Worm (Caenorhabditis elegans) whole organism, mixed stage, embryonic: Measurements from ENCODE around the gene T03E6.9.

ENCODE experiments used
- M03D4.4 ChIP-seq: sonication (generic microtip); optimal IDR thresholded peaks from 2 replicates; lab custom pipeline; 2017; ENCODE audit warnings: mild to moderate bottlenecking, missing genetic modification characterization, missing compliant biosample characterization
- bed-3 ChIP-seq: fragments of 200-800 bp; sonication (Bioruptor generic); optimal IDR thresholded peaks from 3 replicates; lab custom pipeline; 2018; ENCODE audit warnings: mild to moderate bottlenecking, missing genetic modification characterization, moderate library complexity, missing compliant biosample characterization
- blmp-1 ChIP-seq: fragments of 150-350 bp; optimal IDR thresholded peaks from 2 replicates; lab custom pipeline; 2014; ENCODE audit warnings: missing biosample characterization, missing genetic modification characterization
- ceh-39 ChIP-seq: fragments of 150-350 bp; optimal IDR thresholded peaks from 2 replicates; lab custom pipeline; 2014; ENCODE audit warnings: missing biosample characterization, missing genetic modification characterization
- ceh-43 ChIP-seq: fragments of 200-800 bp; sonication (Bioruptor generic); optimal IDR thresholded peaks from 2 replicates; lab custom pipeline; 2018; ENCODE audit warnings: mild to moderate bottlenecking, missing genetic modification characterization, moderate library complexity, missing compliant biosample characterization
- ceh-83 ChIP-seq: fragments of 200-800 bp; sonication (Bioruptor generic); optimal IDR thresholded peaks from 2 replicates; lab custom pipeline; 2018; ENCODE audit warnings: mild to moderate bottlenecking, missing genetic modification characterization, missing compliant biosample characterization
- ces-1 ChIP-seq: fragments of 150-350 bp; optimal IDR thresholded peaks from 2 replicates; lab custom pipeline; 2014; ENCODE audit warnings: missing biosample characterization, missing genetic modification reagents, missing genetic modification characterization
- cnd-1 ChIP-seq: fragments of 200-800 bp; sonication (Bioruptor generic); optimal IDR thresholded peaks from 2 replicates; lab custom pipeline; 2018; ENCODE audit warnings: mild to moderate bottlenecking, missing genetic modification characterization, missing compliant biosample characterization
- drap-1 ChIP-seq: fragments of 200-800 bp; sonication (Bioruptor generic); optimal IDR thresholded peaks from 3 replicates; lab custom pipeline; 2018; ENCODE audit warnings: mild to moderate bottlenecking, missing genetic modification characterization, missing compliant biosample characterization
- elt-1 ChIP-seq: sonication (generic microtip); optimal IDR thresholded peaks from 2 replicates; lab custom pipeline; 2017; ENCODE audit warnings: missing genetic modification characterization, mild to moderate bottlenecking, missing compliant biosample characterization, antibody characterized with exemption, moderate library complexity, borderline replicate concordance; ENCODE audit not compliant: insufficient read depth
- flh-1 ChIP-seq: fragments of 200-800 bp; sonication (Bioruptor generic); optimal IDR thresholded peaks from 2 replicates; lab custom pipeline; 2018; ENCODE audit warnings: mild to moderate bottlenecking, missing genetic modification characterization, moderate library complexity, missing compliant biosample characterization
- ham-2 ChIP-seq: fragments of 200-800 bp; sonication (Bioruptor generic); optimal IDR thresholded peaks from 2 replicates; lab custom pipeline; 2018; ENCODE audit warnings: mild to moderate bottlenecking, missing genetic modification characterization, missing compliant biosample characterization
- hlh-1 ChIP-seq: fragments of 150-350 bp; optimal IDR thresholded peaks from 2 replicates; lab custom pipeline; 2014; ENCODE audit warnings: missing biosample characterization, missing genetic modification reagents, missing genetic modification characterization
- lin-13 ChIP-seq: fragments of 150-350 bp; optimal IDR thresholded peaks from 2 replicates; lab custom pipeline; 2014; ENCODE audit warnings: missing biosample characterization, missing genetic modification characterization
- lin-32 ChIP-seq: fragments of 200-800 bp; sonication (Bioruptor generic); optimal IDR thresholded peaks from 2 replicates; lab custom pipeline; 2018; ENCODE audit warnings: mild to moderate bottlenecking, missing genetic modification characterization, missing compliant biosample characterization
- lsy-2 ChIP-seq: fragments of 150-350 bp; optimal IDR thresholded peaks from 2 replicates; lab custom pipeline; 2014; ENCODE audit warnings: missing biosample characterization, missing genetic modification characterization
- mep-1 ChIP-seq: fragments of 150-350 bp; optimal IDR thresholded peaks from 2 replicates; lab custom pipeline; 2017; ENCODE audit warnings: missing biosample characterization, missing genetic modification reagents, missing genetic modification characterization, inconsistent platforms
- mls-2 ChIP-seq: sonication (generic microtip); optimal IDR thresholded peaks from 2 replicates; lab custom pipeline; 2016; ENCODE audit warnings: mild to moderate bottlenecking, missing genetic modification characterization, moderate library complexity, missing compliant biosample characterization
- nhr-2 ChIP-seq: fragments of 150-350 bp; optimal IDR thresholded peaks from 2 replicates; lab custom pipeline; 2014; ENCODE audit warnings: missing biosample characterization, missing genetic modification characterization
- nhr-237 ChIP-seq: fragments of 150-350 bp; optimal IDR thresholded peaks from 2 replicates; lab custom pipeline; 2014; ENCODE audit warnings: missing biosample characterization, missing genetic modification characterization
- nhr-28 ChIP-seq: fragments of 150-350 bp; optimal IDR thresholded peaks from 2 replicates; lab custom pipeline; 2014; ENCODE audit warnings: missing biosample characterization, missing genetic modification characterization
- nhr-76 ChIP-seq: sonication (generic microtip); optimal IDR thresholded peaks from 2 replicates; lab custom pipeline; 2017; ENCODE audit warnings: missing biosample characterization, missing genetic modification characterization
- pha-4 ChIP-seq: fragments of 150-350 bp; optimal IDR thresholded peaks from 2 replicates; lab custom pipeline; 2018; ENCODE audit warnings: missing biosample characterization, missing genetic modification reagents, missing genetic modification characterization
- sem-2 ChIP-seq: fragments of 200-800 bp; sonication (Bioruptor generic); optimal IDR thresholded peaks from 2 replicates; lab custom pipeline; 2018; ENCODE audit warnings: mild to moderate bottlenecking, missing genetic modification characterization, missing compliant biosample characterization
- snpc-4 ChIP-seq: fragments of 150-350 bp; optimal IDR thresholded peaks from 2 replicates; lab custom pipeline; 2014; ENCODE audit warnings: missing biosample characterization, missing genetic modification characterization
- sptf-1 ChIP-seq: sonication (generic microtip); optimal IDR thresholded peaks from 2 replicates; lab custom pipeline; 2017; ENCODE audit warnings: mild to moderate bottlenecking, missing genetic modification characterization, moderate library complexity, missing compliant biosample characterization
- tbx-8 ChIP-seq: fragments of 200-800 bp; sonication (Bioruptor generic); optimal IDR thresholded peaks from 2 replicates; lab custom pipeline; 2018; ENCODE audit warnings: mild to moderate bottlenecking, missing genetic modification characterization, moderate library complexity, missing compliant biosample characterization
- unc-120 ChIP-seq: sonication (generic microtip); optimal IDR thresholded peaks from 2 replicates; lab custom pipeline; 2017; ENCODE audit warnings: missing genetic modification characterization, missing compliant biosample characterization; ENCODE audit not compliant: poor library complexity, severe bottlenecking
- unc-39 ChIP-seq: fragments of 150-350 bp; optimal IDR thresholded peaks from 2 replicates; lab custom pipeline; 2014; ENCODE audit warnings: missing biosample characterization, missing genetic modification characterization
- unc-62 ChIP-seq: fragments of 150-350 bp; optimal IDR thresholded peaks from 2 replicates; lab custom pipeline; 2014; ENCODE audit warnings: missing biosample characterization, missing genetic modification reagents, missing genetic modification characterization
- zip-8 ChIP-seq: fragments of 150-350 bp; optimal IDR thresholded peaks from 2 replicates; lab custom pipeline; 2014; ENCODE audit warnings: missing biosample characterization, missing genetic modification characterization
- ztf-11 ChIP-seq: fragments of 150-350 bp; optimal IDR thresholded peaks from 2 replicates; lab custom pipeline; 2014; ENCODE audit warnings: missing biosample characterization, missing genetic modification characterization

Gene T03E6.9

DNA sequence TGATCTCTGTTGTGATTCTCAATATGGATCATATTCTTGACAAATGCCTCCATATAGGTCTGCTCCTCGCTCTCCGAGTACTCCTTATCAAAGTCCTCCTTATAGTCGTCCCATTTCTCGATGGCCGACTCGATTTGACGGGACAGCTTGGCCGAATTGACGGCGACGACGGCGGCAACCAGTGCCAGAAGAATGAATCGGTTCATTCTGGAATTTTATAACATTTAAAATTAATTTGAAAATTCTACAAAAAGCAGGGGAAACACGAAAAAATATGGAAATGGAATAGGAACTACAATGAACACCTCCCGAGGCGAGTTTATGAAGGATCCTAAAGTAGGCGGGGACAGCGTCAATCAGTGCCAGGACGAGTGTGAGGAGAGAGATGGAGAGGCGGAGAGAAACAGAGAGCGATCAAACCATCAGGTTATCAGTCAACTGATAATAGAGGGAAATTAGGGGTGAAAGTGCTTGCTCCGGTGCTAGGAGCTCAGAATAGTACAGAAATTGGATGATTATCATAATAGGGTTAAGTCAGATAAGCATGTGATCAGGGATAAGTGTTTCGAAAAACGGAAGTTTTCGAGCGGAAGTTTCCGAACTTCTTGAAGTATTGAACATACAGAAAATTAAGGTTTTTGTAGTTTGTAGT, 5.3 kb downstream of the T03E6.9 start, which contains the start of gene cpl-1:
Gene cpl-1 (minus strand): TSS at position 207 of the 652 bp plus-strand sequence.
- TF ChIP-seq unc-120 (peak; percentile 42), ceh-43 (GFP tag; lab: Kevin White, UChicago) (no peak)

DNA sequence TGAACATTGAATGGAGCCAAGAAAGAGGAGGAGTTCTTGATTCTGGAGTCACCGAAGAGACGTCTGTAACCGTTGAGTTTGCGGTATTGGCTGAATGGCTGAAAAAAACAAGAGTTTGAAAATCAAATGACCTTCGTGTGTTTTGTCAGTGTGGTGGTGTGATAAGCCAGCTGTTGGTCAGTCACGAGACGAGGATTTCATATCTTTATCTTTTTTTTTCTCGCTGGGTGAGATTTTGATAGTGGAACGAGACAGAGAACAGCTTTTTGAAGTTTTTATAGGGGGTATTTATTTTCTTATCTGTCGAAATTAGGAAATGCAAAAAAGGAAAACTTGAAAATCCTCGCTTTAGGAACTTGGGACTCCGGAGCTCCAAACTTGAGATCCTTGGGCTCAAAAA, 6.0 kb downstream of the T03E6.9 start:
- TF ChIP-seq hlh-1 (tag; lab: Kevin White, UChicago): peak; percentile 29
- no peak for TF ChIP-seq nhr-76

DNA sequence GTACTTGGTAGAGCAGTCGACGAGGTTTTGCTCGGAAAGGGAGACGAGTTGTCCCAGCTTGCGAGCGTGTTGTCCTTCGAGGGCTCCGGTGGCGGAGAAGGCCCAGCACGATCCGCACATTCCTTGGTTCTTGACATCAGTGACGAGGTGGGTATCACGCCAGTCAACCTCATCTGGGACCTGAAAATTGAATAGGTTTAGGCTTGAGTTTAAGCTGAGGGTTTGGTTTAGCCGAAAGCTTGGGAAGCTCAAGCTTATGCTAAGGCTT, 6.8 kb downstream of the T03E6.9 start:
- no peak for TF ChIP-seq pha-4
- no peak for TF ChIP-seq nhr-28
- TF ChIP-seq ceh-83 (GFP tag; lab: Kevin White, UChicago): no peak
- no peak for TF ChIP-seq lsy-2 (tag; lab: Kevin White, UChicago)
- TF ChIP-seq mls-2 (tag; lab: Kevin White, UChicago): no peak
- no peak for TF ChIP-seq lin-32 (GFP tag; lab: Kevin White, UChicago)
- TF ChIP-seq M03D4.4 (tag; lab: Kevin White, UChicago): no peak
- no peak for TF ChIP-seq mep-1 (tag; lab: Kevin White, UChicago)
- TF ChIP-seq nhr-76: no peak
- no peak for TF ChIP-seq lin-13 (tag; lab: Kevin White, UChicago)
- no peak for TF ChIP-seq snpc-4 (tag; lab: Kevin White, UChicago)
- no peak for TF ChIP-seq bed-3 (GFP tag; lab: Kevin White, UChicago)
- no peak for TF ChIP-seq cnd-1
- TF ChIP-seq ces-1 (GFP tag; lab: Kevin White, UChicago): no peak
- TF ChIP-seq, all 35 proteins: peak for 0

DNA sequence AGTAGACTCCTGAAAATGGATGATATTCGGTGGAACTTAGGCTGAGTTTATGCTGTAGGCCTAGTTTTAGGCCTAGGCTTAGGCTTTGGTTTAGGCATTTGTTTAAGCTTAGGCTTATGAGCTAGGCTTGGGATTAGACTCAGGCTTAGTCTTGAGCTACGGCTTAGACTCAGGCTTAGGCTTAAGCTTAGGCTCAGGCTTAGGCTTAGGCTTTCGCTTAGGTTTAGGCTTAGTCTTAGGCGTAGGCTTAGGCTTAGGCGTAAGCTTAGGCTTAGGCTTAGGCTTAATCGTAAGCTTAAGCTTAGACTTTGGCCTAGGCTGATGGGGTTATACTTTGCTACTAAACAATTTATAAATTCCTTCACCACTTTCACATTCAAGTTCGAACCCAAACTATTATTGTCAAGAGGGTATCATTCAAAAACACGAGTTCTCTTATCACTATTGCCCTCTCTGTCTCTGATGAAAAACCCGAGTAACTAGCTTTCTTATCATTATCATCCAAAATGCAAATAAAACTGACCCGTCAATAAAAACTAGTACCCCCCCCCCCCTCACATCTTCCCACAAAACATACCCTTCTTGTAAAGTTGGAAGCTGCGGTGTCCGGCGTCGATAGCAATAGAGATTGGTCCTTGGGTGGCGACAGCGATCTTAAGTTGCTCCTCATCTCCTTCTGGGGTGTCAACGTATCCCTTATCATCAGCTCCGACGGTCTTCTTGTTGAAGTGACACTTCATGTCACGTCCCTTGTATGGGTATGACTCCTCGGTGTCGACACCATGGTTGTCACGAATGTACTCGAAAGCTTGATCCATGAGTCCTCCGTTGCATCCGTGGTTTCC, 7.4 kb downstream of the T03E6.9 start:
- TF ChIP-seq flh-1 (GFP tag; lab: Kevin White, UChicago) (no peak), unc-39 (tag; lab: Kevin White, UChicago) (no peak), nhr-237 (no peak), unc-120 (no peak), cnd-1 (no peak), lsy-2 (tag; lab: Kevin White, UChicago) (no peak), lin-13 (tag; lab: Kevin White, UChicago) (no peak), pha-4 (no peak), ceh-83 (GFP tag; lab: Kevin White, UChicago) (no peak), snpc-4 (tag; lab: Kevin White, UChicago) (no peak), M03D4.4 (tag; lab: Kevin White, UChicago) (no peak), zip-8 (tag; lab: Kevin White, UChicago) (no peak), ceh-43 (GFP tag; lab: Kevin White, UChicago) (no peak), elt-1 (tag; lab: Kevin White, UChicago) (no peak), mep-1 (tag; lab: Kevin White, UChicago) (no peak), unc-62 (GFP tag; lab: Kevin White, UChicago) (no peak), nhr-76 (no peak)

DNA sequence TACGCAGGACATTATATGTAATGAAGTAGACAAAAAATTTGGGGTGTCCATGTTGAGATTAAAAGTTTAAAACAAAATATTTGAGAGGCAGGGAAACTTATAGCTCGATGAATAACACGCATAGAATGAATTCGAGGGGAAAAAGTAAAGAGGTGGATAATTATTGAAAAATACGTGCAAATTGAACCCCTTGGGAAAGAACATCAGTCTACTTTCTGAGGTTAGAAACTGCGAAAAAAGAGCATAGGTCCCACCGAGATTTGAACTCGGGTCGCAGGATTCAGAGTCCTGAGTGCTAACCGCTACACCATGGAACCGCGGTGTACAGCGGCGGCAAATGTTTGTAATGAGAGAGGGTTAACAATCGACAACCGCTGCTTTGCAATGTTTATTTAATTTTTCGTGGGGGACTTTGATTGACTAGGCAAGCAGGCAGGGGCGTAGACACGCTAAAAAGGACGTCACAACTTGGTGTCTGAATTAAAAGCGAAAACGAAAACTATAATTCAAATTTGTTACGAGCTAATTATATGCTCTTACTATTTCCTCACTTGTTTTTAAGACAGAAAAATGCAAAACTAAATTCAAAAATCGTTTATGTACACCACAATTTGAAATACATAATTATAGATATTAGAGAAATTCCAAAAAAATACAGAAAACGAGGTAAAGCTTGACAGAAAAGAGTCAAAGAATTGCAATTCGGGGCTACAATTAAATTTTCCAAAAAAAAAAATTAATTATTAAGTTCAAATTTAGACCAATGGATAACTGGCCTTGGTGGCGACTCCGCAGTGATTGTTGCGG, 8.3 kb downstream of the T03E6.9 start, which contains the start of gene srh-269:
Gene srh-269 (minus strand): TSS at position 51 of the 807 bp plus-strand sequence.
- peak; percentile 79 for TF ChIP-seq drap-1 (GFP tag; lab: Kevin White, UChicago)
- TF ChIP-seq blmp-1: no peak
- peak; percentile 73 for TF ChIP-seq ceh-83 (GFP tag; lab: Kevin White, UChicago)
- TF ChIP-seq ham-2 (GFP tag; lab: Kevin White, UChicago): peak; percentile 54
- peak; percentile 59 for TF ChIP-seq ceh-43 (GFP tag; lab: Kevin White, UChicago)
- no peak for TF ChIP-seq ceh-39
- peak; percentile 81 for TF ChIP-seq sptf-1 (tag; lab: Kevin White, UChicago)
- peak; percentile 71 for TF ChIP-seq unc-120
- peak; percentile 58 for TF ChIP-seq lin-32 (GFP tag; lab: Kevin White, UChicago)
- TF ChIP-seq cnd-1: peak; percentile 75
- TF ChIP-seq M03D4.4 (tag; lab: Kevin White, UChicago): peak; percentile 74
- TF ChIP-seq unc-62 (GFP tag; lab: Kevin White, UChicago): no peak
- TF ChIP-seq ces-1 (GFP tag; lab: Kevin White, UChicago): no peak
- TF ChIP-seq bed-3 (GFP tag; lab: Kevin White, UChicago): peak; percentile 52
- TF ChIP-seq tbx-8 (GFP tag; lab: Kevin White, UChicago): no peak
- no peak for TF ChIP-seq snpc-4 (tag; lab: Kevin White, UChicago)
- TF ChIP-seq ztf-11: peak; percentile 37
- TF ChIP-seq nhr-2 (tag; lab: Kevin White, UChicago): no peak
- TF ChIP-seq mls-2 (tag; lab: Kevin White, UChicago): peak; percentile 71
- TF ChIP-seq zip-8 (tag; lab: Kevin White, UChicago): no peak
- TF ChIP-seq flh-1 (GFP tag; lab: Kevin White, UChicago): peak; percentile 49
- TF ChIP-seq sem-2 (GFP tag; lab: Kevin White, UChicago): peak; percentile 57
